Fruit fly (Drosophila melanogaster) whole organism, embryonic: Measurements from ENCODE around the gene chb.

Source experiments
- Adf1 ChIP-seq: fragments of 200-800 bp; sonication (Bioruptor generic); IDR thresholded peaks from 2 replicates; pipeline ENCODE4 v1.3.6; 2022; ENCODE audit warnings: missing biosample characterization, missing genetic modification characterization
- CG10147 ChIP-seq: fragments of 200-800 bp; sonication (Bioruptor generic); optimal IDR thresholded peaks from 2 replicates; lab custom pipeline; 2019; ENCODE audit warnings: missing biosample characterization, mild to moderate bottlenecking, missing genetic modification characterization, moderate library complexity
- CG13287 ChIP-seq: fragments of 200-800 bp; sonication (Bioruptor generic); IDR thresholded peaks from 2 replicates; pipeline ENCODE4 v1.3.6; 2022; ENCODE audit warnings: missing biosample characterization, missing genetic modification characterization; ENCODE audit not compliant: partially characterized antibody
- CG15269 ChIP-seq: fragments of 200-800 bp; sonication (Bioruptor generic); optimal IDR thresholded peaks from 2 replicates; lab custom pipeline; 2018; ENCODE audit warnings: missing biosample characterization, mild to moderate bottlenecking, missing genetic modification characterization, moderate library complexity
- CG15696 ChIP-seq: fragments of 200-800 bp; sonication (Bioruptor generic); optimal IDR thresholded peaks from 2 replicates; lab custom pipeline; 2019; ENCODE audit warnings: missing biosample characterization, mild to moderate bottlenecking, missing genetic modification characterization, moderate library complexity
- CG17359 ChIP-seq: fragments of 200-800 bp; sonication (Bioruptor generic); optimal IDR thresholded peaks from 3 replicates; lab custom pipeline; 2018; ENCODE audit warnings: missing biosample characterization, mild to moderate bottlenecking, missing genetic modification characterization, moderate library complexity
- CG1832 ChIP-seq: fragments of 200-800 bp; sonication (Bioruptor generic); optimal IDR thresholded peaks from 2 replicates; lab custom pipeline; 2017; ENCODE audit warnings: missing biosample characterization, mild to moderate bottlenecking, missing genetic modification characterization, inconsistent platforms
- CG2116 ChIP-seq: fragments of 200-800 bp; sonication (Bioruptor generic); optimal IDR thresholded peaks from 3 replicates; lab custom pipeline; 2018; ENCODE audit warnings: missing biosample characterization, mild to moderate bottlenecking, missing genetic modification characterization
- CG2120 ChIP-seq: fragments of 200-800 bp; sonication (Bioruptor generic); optimal IDR thresholded peaks from 3 replicates; lab custom pipeline; 2016; ENCODE audit warnings: missing biosample characterization, missing genetic modification characterization
- CG32767 ChIP-seq: fragments of 200-800 bp; sonication (Bioruptor generic); IDR thresholded peaks from 2 replicates; pipeline ENCODE4 v1.3.6; 2022; ENCODE audit warnings: missing biosample characterization, missing genetic modification characterization
- CG32772 ChIP-seq: fragments of 200-800 bp; sonication (Bioruptor generic); IDR thresholded peaks from 2 replicates; pipeline ENCODE4 v1.3.6; 2022; ENCODE audit warnings: missing biosample characterization, missing genetic modification characterization
- CG3847 ChIP-seq: fragments of 200-800 bp; sonication (Bioruptor generic); IDR thresholded peaks from 2 replicates; pipeline ENCODE4 v1.3.6; 2022; ENCODE audit warnings: missing biosample characterization, missing genetic modification characterization
- CG6813 ChIP-seq: fragments of 200-800 bp; sonication (Bioruptor generic); optimal IDR thresholded peaks from 2 replicates; lab custom pipeline; 2017; ENCODE audit warnings: missing biosample characterization, missing genetic modification characterization, mild to moderate bottlenecking, moderate library complexity, missing genetic modification reagents
- CG7786 ChIP-seq: fragments of 200-800 bp; sonication (Bioruptor generic); optimal IDR thresholded peaks from 2 replicates; lab custom pipeline; 2016; ENCODE audit warnings: missing biosample characterization, missing genetic modification characterization
- CG8478 ChIP-seq: fragments of >200 bp; optimal IDR thresholded peaks from 2 replicates; lab custom pipeline; 2018
- CHES-1-like ChIP-seq: fragments of 200-800 bp; sonication (Bioruptor generic); optimal IDR thresholded peaks from 2 replicates; lab custom pipeline; 2016; ENCODE audit warnings: missing biosample characterization, missing genetic modification characterization
- Dp ChIP-seq: fragments of 200-800 bp; sonication (Bioruptor generic); optimal IDR thresholded peaks from 2 replicates; lab custom pipeline; 2018; ENCODE audit warnings: missing biosample characterization, mild to moderate bottlenecking, missing genetic modification characterization, moderate library complexity
- E2f1 ChIP-seq: fragments of 200-800 bp; sonication (Bioruptor generic); IDR thresholded peaks from 2 replicates; pipeline ENCODE4 v1.3.6; 2022; ENCODE audit warnings: missing biosample characterization, missing genetic modification characterization
- E2f2 ChIP-seq: fragments of 200-800 bp; sonication (Bioruptor generic); IDR thresholded peaks from 2 replicates; pipeline ENCODE4 v1.3.6; 2022; ENCODE audit warnings: missing biosample characterization, missing genetic modification characterization
- Ets97D ChIP-seq: fragments of 200-800 bp; sonication (Bioruptor generic); optimal IDR thresholded peaks from 3 replicates; lab custom pipeline; 2016; ENCODE audit warnings: missing biosample characterization, missing genetic modification characterization
- HLH54F ChIP-seq: fragments of 200-800 bp; sonication (Bioruptor generic); optimal IDR thresholded peaks from 3 replicates; lab custom pipeline; 2016; ENCODE audit warnings: missing biosample characterization, missing genetic modification characterization
- HmgZ ChIP-seq: fragments of 200-800 bp; sonication (Bioruptor generic); optimal IDR thresholded peaks from 2 replicates; lab custom pipeline; 2018; ENCODE audit warnings: missing biosample characterization, mild to moderate bottlenecking, missing genetic modification characterization
- Jarid2 ChIP-seq: fragments of 200-800 bp; sonication (Bioruptor generic); optimal IDR thresholded peaks from 3 replicates; lab custom pipeline; 2017; ENCODE audit warnings: mild to moderate bottlenecking, missing biosample characterization, missing genetic modification reagents, missing genetic modification characterization
- Lhr ChIP-seq: fragments of 200-800 bp; sonication (Bioruptor generic); optimal IDR thresholded peaks from 3 replicates; lab custom pipeline; 2017; ENCODE audit warnings: mild to moderate bottlenecking, missing biosample characterization, missing genetic modification reagents, missing genetic modification characterization
- NC2β ChIP-seq: fragments of 200-800 bp; sonication (Bioruptor generic); optimal IDR thresholded peaks from 2 replicates; lab custom pipeline; 2016; ENCODE audit warnings: missing biosample characterization, missing genetic modification characterization
- Nf-YB ChIP-seq: fragments of 200-800 bp; sonication (Bioruptor generic); optimal IDR thresholded peaks from 3 replicates; lab custom pipeline; 2019; ENCODE audit warnings: missing biosample characterization, mild to moderate bottlenecking, missing genetic modification characterization, moderate library complexity
- Opbp ChIP-seq: fragments of 200-800 bp; sonication (Bioruptor generic); IDR thresholded peaks from 3 replicates; pipeline ENCODE4 v1.3.6; 2022; ENCODE audit warnings: missing biosample characterization, missing genetic modification characterization; ENCODE audit not compliant: partially characterized antibody
- Rfx ChIP-seq: fragments of 200-800 bp; sonication (Bioruptor generic); IDR thresholded peaks from 2 replicates; pipeline ENCODE4 v1.3.6; 2022; ENCODE audit warnings: missing biosample characterization, missing genetic modification characterization
- Sox102F ChIP-seq: fragments of 200-800 bp; sonication (Bioruptor generic); optimal IDR thresholded peaks from 2 replicates; lab custom pipeline; 2018; ENCODE audit warnings: missing biosample characterization, mild to moderate bottlenecking, missing genetic modification characterization, moderate library complexity
- YL-1 ChIP-seq: fragments of 200-800 bp; sonication (Bioruptor generic); optimal IDR thresholded peaks from 3 replicates; lab custom pipeline; 2017; ENCODE audit warnings: missing biosample characterization, mild to moderate bottlenecking, missing genetic modification characterization
- chm ChIP-seq: fragments of 200-800 bp; sonication (Bioruptor generic); IDR thresholded peaks from 2 replicates; pipeline ENCODE4 v1.3.6; 2022; ENCODE audit warnings: missing biosample characterization, missing genetic modification characterization
- chn ChIP-seq: fragments of 200-800 bp; sonication (Bioruptor generic); optimal IDR thresholded peaks from 2 replicates; lab custom pipeline; 2016; ENCODE audit warnings: missing biosample characterization, missing genetic modification characterization
- gcm ChIP-seq: fragments of 200-800 bp; sonication (Bioruptor generic); optimal IDR thresholded peaks from 2 replicates; lab custom pipeline; 2019; ENCODE audit warnings: missing biosample characterization, mild to moderate bottlenecking, missing genetic modification characterization, moderate library complexity
- gsb ChIP-seq: fragments of 200-800 bp; sonication (Bioruptor generic); IDR thresholded peaks from 2 replicates; pipeline ENCODE4 v1.3.6; 2022; ENCODE audit warnings: missing biosample characterization, missing genetic modification characterization
- gsb-n ChIP-seq: fragments of 200-800 bp; sonication (Bioruptor generic); optimal IDR thresholded peaks from 3 replicates; lab custom pipeline; 2018; ENCODE audit warnings: missing biosample characterization, mild to moderate bottlenecking, missing genetic modification characterization
- inv ChIP-seq: fragments of 200-800 bp; sonication (Bioruptor generic); IDR thresholded peaks from 2 replicates; pipeline ENCODE4 v1.3.6; 2022; ENCODE audit warnings: missing biosample characterization, missing genetic modification characterization; ENCODE audit not compliant: partially characterized antibody
- lab ChIP-seq: fragments of 200-800 bp; sonication (Bioruptor generic); optimal IDR thresholded peaks from 3 replicates; lab custom pipeline; 2017; ENCODE audit warnings: missing biosample characterization, missing genetic modification characterization, mild to moderate bottlenecking, moderate library complexity, missing genetic modification reagents
- mam ChIP-seq: fragments of 200-800 bp; sonication (Bioruptor generic); optimal IDR thresholded peaks from 3 replicates; lab custom pipeline; 2016; ENCODE audit warnings: missing biosample characterization, missing genetic modification characterization
- nau ChIP-seq: fragments of 200-800 bp; sonication (Bioruptor generic); optimal IDR thresholded peaks from 3 replicates; lab custom pipeline; 2017; ENCODE audit warnings: missing biosample characterization, mild to moderate bottlenecking, missing genetic modification characterization, missing genetic modification reagents
- nom ChIP-seq: fragments of 200-800 bp; sonication (Bioruptor generic); optimal IDR thresholded peaks from 2 replicates; lab custom pipeline; 2017; ENCODE audit warnings: missing biosample characterization, missing genetic modification characterization, mild to moderate bottlenecking, moderate library complexity, missing genetic modification reagents
- oc ChIP-seq: fragments of 200-800 bp; sonication (Bioruptor generic); optimal IDR thresholded peaks from 2 replicates; lab custom pipeline; 2018; ENCODE audit warnings: missing biosample characterization, mild to moderate bottlenecking, missing genetic modification characterization, moderate library complexity
- pita ChIP-seq: fragments of 200-800 bp; sonication (Bioruptor generic); optimal IDR thresholded peaks from 2 replicates; lab custom pipeline; 2017; ENCODE audit warnings: missing biosample characterization, mild to moderate bottlenecking, missing genetic modification characterization
- pzg ChIP-seq: fragments of 200-800 bp; sonication (Bioruptor generic); optimal IDR thresholded peaks from 3 replicates; lab custom pipeline; 2018; ENCODE audit warnings: missing biosample characterization, mild to moderate bottlenecking, missing genetic modification characterization, moderate library complexity
- sens ChIP-seq: fragments of 200-800 bp; sonication (Bioruptor generic); peaks from one replicate; lab custom pipeline; 2016; ENCODE audit warnings: missing biosample characterization, missing genetic modification characterization
- sqz ChIP-seq: fragments of 200-800 bp; sonication (Bioruptor generic); optimal IDR thresholded peaks from 3 replicates; lab custom pipeline; 2018; ENCODE audit warnings: missing biosample characterization, mild to moderate bottlenecking, missing genetic modification characterization
- ssp ChIP-seq: fragments of 200-800 bp; sonication (Bioruptor generic); IDR thresholded peaks from 2 replicates; pipeline ENCODE4 v1.3.6; 2022; ENCODE audit warnings: missing biosample characterization, missing genetic modification characterization
- tll ChIP-seq, 2 experiments: fragments of 200-800 bp in 1 of 2; fragments of >200 bp in 1 of 2; sonication (Bioruptor generic) in 1 of 2; optimal IDR thresholded peaks; 2 replicates each; lab custom pipeline; 2017 to 2019; ENCODE audit warnings: missing biosample characterization in 2 of 2, missing genetic modification characterization in 2 of 2, mild to moderate bottlenecking in 1 of 2, moderate library complexity in 1 of 2
- unc-4 ChIP-seq: fragments of 200-800 bp; sonication (Bioruptor generic); IDR thresholded peaks from 2 replicates; pipeline ENCODE4 v1.3.6; 2022; ENCODE audit warnings: missing biosample characterization, missing genetic modification characterization; ENCODE audit not compliant: partially characterized antibody

chb gene

DNA sequence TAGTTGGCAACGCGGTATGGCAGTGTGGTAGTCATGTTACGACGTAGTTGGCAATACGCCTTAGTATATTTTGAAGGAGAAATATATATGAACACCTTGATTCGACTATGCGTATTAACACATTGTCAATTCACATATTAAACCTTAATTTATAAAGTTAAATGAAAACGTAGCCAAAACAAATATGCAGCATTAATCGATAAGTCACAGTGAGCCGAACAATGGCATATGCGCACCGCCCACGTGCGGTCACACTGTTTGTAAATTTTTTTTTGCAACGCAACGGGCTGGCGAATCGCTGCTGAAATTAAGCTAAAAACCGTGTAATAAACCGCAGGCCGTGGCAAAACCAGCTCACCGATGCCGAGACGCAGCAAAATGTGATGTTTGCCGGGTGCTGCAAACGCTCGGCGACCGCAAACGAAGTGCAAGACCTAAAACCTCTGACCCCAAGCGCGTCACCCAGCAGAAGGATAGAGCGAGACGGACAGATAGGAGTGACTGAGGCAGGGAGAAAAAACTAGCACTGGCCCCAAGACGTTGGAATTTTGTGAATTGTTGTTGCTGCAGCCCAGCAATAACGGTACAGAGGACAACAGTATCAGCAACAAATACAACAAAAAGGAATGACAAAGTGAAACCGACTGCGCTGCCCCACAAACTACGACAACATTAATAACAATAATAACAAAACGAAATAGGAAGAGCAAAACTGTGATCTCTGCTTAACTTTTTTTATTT is 3.0 kb downstream of the chb start:
- TF ChIP-seq CHES-1-like (peak; percentile 24), Adf1 (peak; percentile 35; the same call in 1 of the 2 replicates), pzg (GFP tag; lab: Kevin White, UChicago) (peak; percentile 93), inv (GFP tag; lab: Robert Waterston, UW) (0 out of 2 replicates have a peak, but pooled peaks have one; percentile 20), Sox102F (GFP tag; lab: Kevin White, UChicago) (no peak), CG13287 (GFP tag; lab: Robert Waterston, UW) (peak; percentile 53), Dp (GFP tag; lab: Kevin White, UChicago) (peak; percentile 56), mam (no peak), CG10147 (GFP tag; lab: Kevin White, UChicago) (peak; percentile 6), Ets97D (GFP tag; lab: Kevin White, UChicago) (peak; percentile 70), sqz (GFP tag; lab: Kevin White, UChicago) (peak; percentile 85), lab (GFP tag; lab: Kevin White, UChicago) (no peak), nau (GFP tag; lab: Kevin White, UChicago) (no peak), HmgZ (tag; lab: Kevin White, UChicago) (peak; percentile 37), CG17359 (tag; lab: Kevin White, UChicago) (no peak), unc-4 (GFP tag; lab: Robert Waterston, UW) (peak; percentile 55; the same call in 1 of the 2 replicates), YL-1 (GFP tag; lab: Kevin White, UChicago) (peak; percentile 76), CG2120 (GFP tag; lab: Kevin White, UChicago) (peak; percentile 36), E2f1 (GFP tag; lab: Robert Waterston, UW) (no peak), HLH54F (GFP tag; lab: Kevin White, UChicago) (no peak), CG8478 (peak; percentile 75), NC2β (GFP tag; lab: Kevin White, UChicago) (peak; percentile 30), CG1832 (peak; percentile 88), CG32767 (GFP tag; lab: Robert Waterston, UW) (0 out of 2 replicates have a peak, but pooled peaks have one; percentile 45), Rfx (GFP tag; lab: Robert Waterston, UW) (0 out of 2 replicates have a peak, but pooled peaks have one; percentile 30), gsb-n (tag; lab: Kevin White, UChicago) (no peak), oc (tag; lab: Kevin White, UChicago) (no peak), CG7786 (GFP tag; lab: Kevin White, UChicago) (no peak), tll (GFP tag; optimal IDR thresholded peaks at IDR 0.05; lab: Kevin White, UChicago) (peak in 1 of 2 experiments; percentile 33), CG3847 (GFP tag; lab: Robert Waterston, UW) (0 out of 2 replicates have a peak, but pooled peaks have one; percentile 26), chn (GFP tag; lab: Kevin White, UChicago) (peak; percentile 45), ssp (GFP tag; lab: Robert Waterston, UW) (peak; percentile 50), gcm (no peak), Nf-YB (GFP tag; lab: Kevin White, UChicago) (no peak), sens (GFP tag; lab: Kevin White, UChicago) (peak; percentile 85), nom (GFP tag; lab: Kevin White, UChicago) (peak; percentile 11), CG15269 (tag; lab: Kevin White, UChicago) (no peak), CG32772 (peak; percentile 76), Lhr (GFP tag; lab: Kevin White, UChicago) (peak; percentile 85), E2f2 (peak; percentile 60), gsb (GFP tag; lab: Robert Waterston, UW) (no peak), CG6813 (GFP tag; lab: Kevin White, UChicago) (no peak), pita (GFP tag; lab: Kevin White, UChicago) (no peak), Opbp (GFP tag; lab: Robert Waterston, UW) (peak; percentile 22; the same call in 1 of the 3 replicates), chm (GFP tag; lab: Robert Waterston, UW) (peak; percentile 56; the same call in 1 of the 2 replicates), CG15696 (tag; lab: Kevin White, UChicago) (no peak), CG2116 (GFP tag; lab: Kevin White, UChicago) (peak; percentile 68), Jarid2 (GFP tag; lab: Kevin White, UChicago) (peak; percentile 31)
